Worm (Caenorhabditis elegans): Measurements from ENCODE around the gene nlp-21.

nlp-21 gene

ce11 chrIII:11359422-11359821, 33.6 kb downstream of the nlp-21 start:
- TF ChIP-seq lin-11 (tag; optimal IDR thresholded peaks at IDR 0.05) = no peak
- no peak for TF ChIP-seq ZK546.5 (tag; optimal IDR thresholded peaks at IDR 0.05)

ce11 chrIII:11358273-11358672, 34.8 kb downstream of the nlp-21 start:
- no peak for TF ChIP-seq blmp-1 (tag; optimal IDR thresholded peaks at IDR 0.05; ENCODE audit: insufficient read depth)
- no peak for TF ChIP-seq sma-9 (GFP tag; optimal IDR thresholded peaks at IDR 0.05)
- TF ChIP-seq sma-9 (tag; optimal IDR thresholded peaks at IDR 0.05) = no peak
- TF ChIP-seq skn-1 (tag; optimal IDR thresholded peaks at IDR 0.05) = no peak
- TF ChIP-seq nhr-11 (tag; optimal IDR thresholded peaks at IDR 0.05) = no peak
- TF ChIP-seq Y55F3AM.14 (GFP tag; optimal IDR thresholded peaks at IDR 0.05) = no peak
- TF ChIP-seq crh-2 (tag; optimal IDR thresholded peaks at IDR 0.05) = no peak
- TF ChIP-seq elt-3 (tag; optimal IDR thresholded peaks at IDR 0.05) = no peak
- TF ChIP-seq nhr-10 (tag; optimal IDR thresholded peaks at IDR 0.05) = no peak
- no peak for TF ChIP-seq snpc-4 (tag; optimal IDR thresholded peaks at IDR 0.05)
- no peak for TF ChIP-seq lin-13 (GFP tag; optimal IDR thresholded peaks at IDR 0.05)
- TF ChIP-seq fos-1 (tag; optimal IDR thresholded peaks at IDR 0.05) = no peak
- TF ChIP-seq ceh-16 (tag; optimal IDR thresholded peaks at IDR 0.05) = no peak
- no peak for TF ChIP-seq nhr-12 (tag; optimal IDR thresholded peaks at IDR 0.05)
- no peak for TF ChIP-seq nhr-6 (tag; optimal IDR thresholded peaks at IDR 0.05)
- TF ChIP-seq ceh-82 (tag; optimal IDR thresholded peaks at IDR 0.05) = no peak
- TF ChIP-seq sma-3 (GFP tag; optimal IDR thresholded peaks at IDR 0.05) = no peak

ce11 chrIII:11357418-11357817, 35.6 kb downstream of the nlp-21 start:
- peak; percentile 3 for TF ChIP-seq F13H6.1 (tag; optimal IDR thresholded peaks at IDR 0.05)
- no peak for TF ChIP-seq nhr-77 (tag; optimal IDR thresholded peaks at IDR 0.05)
- TF ChIP-seq crh-2 (tag; optimal IDR thresholded peaks at IDR 0.05) = peak; percentile 30
- peak; percentile 30 for TF ChIP-seq gmeb-1 (tag; optimal IDR thresholded peaks at IDR 0.05)
- TF ChIP-seq unc-62 (GFP tag; optimal IDR thresholded peaks at IDR 0.05) = no peak
- TF ChIP-seq nhr-6 (tag; optimal IDR thresholded peaks at IDR 0.05) = no peak
- TF ChIP-seq egl-27 (tag; optimal IDR thresholded peaks at IDR 0.05) = no peak
- TF ChIP-seq lsy-2 (tag; optimal IDR thresholded peaks at IDR 0.05) = no peak
- TF ChIP-seq sma-9 (GFP tag; optimal IDR thresholded peaks at IDR 0.05) = peak; percentile 13
- no peak for TF ChIP-seq sma-9 (tag; optimal IDR thresholded peaks at IDR 0.05)
- TF ChIP-seq unc-55 (GFP tag; optimal IDR thresholded peaks at IDR 0.05) = no peak
- no peak for TF ChIP-seq nhr-11 (tag; optimal IDR thresholded peaks at IDR 0.05)
- TF ChIP-seq fos-1 (tag; optimal IDR thresholded peaks at IDR 0.05) = peak; percentile 24
- no peak for TF ChIP-seq Y55F3AM.14 (GFP tag; optimal IDR thresholded peaks at IDR 0.05)

- TF ChIP-seq ceh-82 (tag; optimal IDR thresholded peaks at IDR 0.05) (no peak), lin-13 (GFP tag; optimal IDR thresholded peaks at IDR 0.05) (no peak)
These were observed 37.2 kb downstream of the nlp-21 start for ce11 chrIII:11355758-11356323.

- TF ChIP-seq peb-1 (tag; optimal IDR thresholded peaks at IDR 0.05) (no peak), lin-11 (tag; optimal IDR thresholded peaks at IDR 0.05) (no peak), lsy-2 (tag; optimal IDR thresholded peaks at IDR 0.05) (peak in 1 of 2 experiments; percentile 22), ceh-16 (tag; optimal IDR thresholded peaks at IDR 0.05) (no peak), mab-5 (tag; optimal IDR thresholded peaks at IDR 0.05) (no peak), zag-1 (tag; optimal IDR thresholded peaks at IDR 0.05) (no peak), crh-2 (tag; optimal IDR thresholded peaks at IDR 0.05) (peak; percentile 28), sma-9 (GFP tag; optimal IDR thresholded peaks at IDR 0.05) (peak; percentile 7), sma-9 (tag; optimal IDR thresholded peaks at IDR 0.05) (no peak), elt-3 (tag; optimal IDR thresholded peaks at IDR 0.05) (no peak), sem-4 (tag; optimal IDR thresholded peaks at IDR 0.05) (peak; percentile 33), nhr-6 (tag; optimal IDR thresholded peaks at IDR 0.05) (no peak), mbf-1 (tag; optimal IDR thresholded peaks at IDR 0.05) (no peak), unc-55 (GFP tag; optimal IDR thresholded peaks at IDR 0.05) (no peak), nhr-21 (tag; optimal IDR thresholded peaks at IDR 0.05) (no peak), lin-39 (tag; optimal IDR thresholded peaks at IDR 0.05) (no peak), blmp-1 (tag; optimal IDR thresholded peaks at IDR 0.05; ENCODE audit: insufficient read depth) (no peak), skn-1 (tag; optimal IDR thresholded peaks at IDR 0.05) (no peak), fos-1 (tag; optimal IDR thresholded peaks at IDR 0.05) (peak; percentile 25), C34F6.9 (tag; optimal IDR thresholded peaks at IDR 0.05) (peak; percentile 42), nhr-11 (tag; optimal IDR thresholded peaks at IDR 0.05) (no peak), nhr-129 (tag; optimal IDR thresholded peaks at IDR 0.05) (peak; percentile 63), ama-1 (optimal IDR thresholded peaks at IDR 0.05) (no peak), gmeb-1 (tag; optimal IDR thresholded peaks at IDR 0.05) (no peak), unc-39 (tag; optimal IDR thresholded peaks at IDR 0.05) (no peak)
These were observed 39.6 kb downstream of the nlp-21 start for ce11 chrIII:11353499-11353898.

All from whole organism, L2 larva.